Fruit fly (Drosophila melanogaster) whole organism, wandering third instar larva: ENCODE data around the gene Cyp313a3.

Source experiments
- Abd-B ChIP-seq: fragments of >200 bp; optimal IDR thresholded peaks from 2 replicates; lab custom pipeline; 2017; ENCODE audit warnings: missing biosample characterization, missing genetic modification characterization
- CG32264 ChIP-seq: fragments of 200-800 bp; sonication (Bioruptor generic); optimal IDR thresholded peaks from 2 replicates; lab custom pipeline; 2016; ENCODE audit warnings: missing biosample characterization, missing genetic modification characterization
- CG9705 ChIP-seq: fragments of 200-800 bp; sonication (Bioruptor generic); optimal IDR thresholded peaks from 2 replicates; lab custom pipeline; 2018; ENCODE audit warnings: missing biosample characterization, mild to moderate bottlenecking, missing genetic modification characterization
- CrebA ChIP-seq: fragments of 200-800 bp; sonication (Bioruptor generic); optimal IDR thresholded peaks from 2 replicates; lab custom pipeline; 2016; ENCODE audit warnings: missing biosample characterization, mild to moderate bottlenecking, missing genetic modification characterization, borderline replicate concordance
- Dfd ChIP-seq: fragments of >200 bp; optimal IDR thresholded peaks from 2 replicates; lab custom pipeline; 2017; ENCODE audit warnings: missing biosample characterization, missing genetic modification characterization
- Dif ChIP-seq: fragments of 200-275, 200-300 bp; sonication (Bioruptor generic); optimal IDR thresholded peaks from 2 replicates; lab custom pipeline; 2018; ENCODE audit warnings: missing biosample characterization, missing genetic modification characterization; ENCODE audit not compliant: partially characterized antibody
- HLH106 ChIP-seq: fragments of 200-800 bp; optimal IDR thresholded peaks from 3 replicates; lab custom pipeline; 2019; ENCODE audit warnings: missing biosample characterization, mild to moderate bottlenecking, missing genetic modification characterization, moderate library complexity
- Hnf4 ChIP-seq: fragments of 200-800 bp; sonication (Bioruptor generic); optimal IDR thresholded peaks from 2 replicates; lab custom pipeline; 2016; ENCODE audit warnings: missing biosample characterization, mild to moderate bottlenecking, missing genetic modification characterization
- Hr78 ChIP-seq: fragments of >200 bp; optimal IDR thresholded peaks from 2 replicates; lab custom pipeline; 2017; ENCODE audit warnings: missing biosample characterization, missing genetic modification characterization
- Hr83 ChIP-seq: fragments of 200-300 bp; sonication (Bioruptor generic); optimal IDR thresholded peaks from 2 replicates; lab custom pipeline; 2016; ENCODE audit warnings: missing biosample characterization, mild to moderate bottlenecking, missing genetic modification characterization, moderate library complexity; ENCODE audit not compliant: poor library complexity, severe bottlenecking
- Jra ChIP-seq: sonication (Bioruptor generic); optimal IDR thresholded peaks from 2 replicates; lab custom pipeline; 2016; ENCODE audit warnings: missing biosample characterization, missing genetic modification characterization
- Myc ChIP-seq: fragments of >200 bp; optimal IDR thresholded peaks from 2 replicates; lab custom pipeline; 2017
- N ChIP-seq: fragments of >200 bp; optimal IDR thresholded peaks from 2 replicates; lab custom pipeline; 2018; ENCODE audit warnings: missing biosample characterization, missing external identifiers, missing genetic modification characterization
- OdsH ChIP-seq: fragments of 200-800 bp; sonication (Bioruptor generic); optimal IDR thresholded peaks from 2 replicates; lab custom pipeline; 2016; ENCODE audit warnings: missing biosample characterization, mild to moderate bottlenecking, missing genetic modification characterization
- Rel ChIP-seq, 2 experiments: fragments of 200-800 bp; sonication (Bioruptor generic) in 1 of 2; optimal IDR thresholded peaks; 2 replicates in 1 of 2; 3 replicates in 1 of 2; lab custom pipeline; 2016 to 2019; ENCODE audit warnings: mild to moderate bottlenecking in 2 of 2, missing biosample characterization in 2 of 2, missing genetic modification characterization in 2 of 2, moderate library complexity in 1 of 2
- Sp1 ChIP-seq: fragments of 200-800 bp; sonication (Bioruptor generic); optimal IDR thresholded peaks from 3 replicates; lab custom pipeline; 2019; ENCODE audit warnings: missing biosample characterization, mild to moderate bottlenecking, missing genetic modification characterization, moderate library complexity
- Vsx2 ChIP-seq: fragments of 200-300, 225-300 bp; sonication (Bioruptor generic); optimal IDR thresholded peaks from 2 replicates; lab custom pipeline; 2018; ENCODE audit warnings: missing biosample characterization, missing genetic modification characterization; ENCODE audit not compliant: partially characterized antibody
- br ChIP-seq: fragments of 200-800 bp; sonication (Bioruptor generic); optimal IDR thresholded peaks from 2 replicates; lab custom pipeline; 2016; ENCODE audit warnings: missing biosample characterization, missing genetic modification characterization
- brk ChIP-seq: fragments of 200-800 bp; sonication (Bioruptor generic); optimal IDR thresholded peaks from 2 replicates; lab custom pipeline; 2016; ENCODE audit warnings: missing biosample characterization, mild to moderate bottlenecking, missing genetic modification characterization
- dl ChIP-seq, 2 experiments: fragments of 175-275, 200-275 bp in 1 of 2; fragments of 200-275 bp in 1 of 2; sonication (Bioruptor generic); optimal IDR thresholded peaks; lab custom pipeline; 2018; ENCODE audit warnings: mild to moderate bottlenecking in 2 of 2, missing biosample characterization in 2 of 2, missing genetic modification characterization in 2 of 2, moderate library complexity in 2 of 2; ENCODE audit not compliant: partially characterized antibody in 2 of 2, insufficient read depth in 1 of 2
- dmrt93B ChIP-seq: fragments of 200-800 bp; sonication (Bioruptor generic); optimal IDR thresholded peaks from 2 replicates; lab custom pipeline; 2018; ENCODE audit warnings: missing biosample characterization, mild to moderate bottlenecking, missing genetic modification characterization
- dsf ChIP-seq: sonication (Bioruptor generic); optimal IDR thresholded peaks from 2 replicates; lab custom pipeline; 2016; ENCODE audit warnings: missing biosample characterization, missing genetic modification characterization, borderline replicate concordance
- ey ChIP-seq: fragments of 200-800 bp; sonication (Bioruptor generic); optimal IDR thresholded peaks from 2 replicates; lab custom pipeline; 2016; ENCODE audit warnings: missing biosample characterization, missing genetic modification characterization
- foxo ChIP-seq, 2 experiments: fragments of 200-800 bp; sonication (Bioruptor generic); optimal IDR thresholded peaks; 2 replicates in 1 of 2; 3 replicates in 1 of 2; lab custom pipeline; 2016 to 2017; ENCODE audit warnings: missing biosample characterization in 2 of 2, missing genetic modification characterization in 2 of 2
- fru ChIP-seq: fragments of 200-800 bp; sonication (Bioruptor generic); optimal IDR thresholded peaks from 3 replicates; lab custom pipeline; 2016; ENCODE audit warnings: missing biosample characterization, mild to moderate bottlenecking, missing genetic modification characterization
- h ChIP-seq: fragments of 200-800 bp; sonication (Bioruptor generic); optimal IDR thresholded peaks from 3 replicates; lab custom pipeline; 2016; ENCODE audit warnings: missing biosample characterization, mild to moderate bottlenecking, missing genetic modification characterization
- jim ChIP-seq: fragments of 175-275, 200-325 bp; sonication (Bioruptor generic); optimal IDR thresholded peaks from 2 replicates; lab custom pipeline; 2016; ENCODE audit warnings: missing biosample characterization, mild to moderate bottlenecking, missing genetic modification characterization
- lola ChIP-seq: fragments of >200 bp; optimal IDR thresholded peaks from 2 replicates; lab custom pipeline; 2017; ENCODE audit warnings: missing biosample characterization, missing genetic modification characterization
- psq ChIP-seq: fragments of 200-800 bp; sonication (Bioruptor generic); optimal IDR thresholded peaks from 3 replicates; lab custom pipeline; 2017; ENCODE audit warnings: missing biosample characterization, mild to moderate bottlenecking, missing genetic modification characterization, moderate library complexity
- rgr ChIP-seq: fragments of 200-800 bp; sonication (Bioruptor generic); optimal IDR thresholded peaks from 3 replicates; lab custom pipeline; 2016; ENCODE audit warnings: missing biosample characterization, mild to moderate bottlenecking, missing genetic modification characterization
- sage ChIP-seq: fragments of 200-800 bp; sonication (Bioruptor generic); optimal IDR thresholded peaks from 2 replicates; lab custom pipeline; 2016; ENCODE audit warnings: missing biosample characterization, mild to moderate bottlenecking, missing genetic modification characterization
- sv ChIP-seq: fragments of 200-800 bp; sonication (Bioruptor generic); optimal IDR thresholded peaks from 3 replicates; lab custom pipeline; 2016; ENCODE audit warnings: missing biosample characterization, missing genetic modification characterization
- tai ChIP-seq: sonication (Bioruptor generic); optimal IDR thresholded peaks from 2 replicates; lab custom pipeline; 2016; ENCODE audit warnings: missing biosample characterization, missing genetic modification characterization
- usp ChIP-seq: fragments of >200 bp; optimal IDR thresholded peaks from 2 replicates; lab custom pipeline; 2017; ENCODE audit warnings: missing biosample characterization, missing genetic modification characterization
- woc ChIP-seq: sonication (Bioruptor generic); optimal IDR thresholded peaks from 2 replicates; lab custom pipeline; 2016; ENCODE audit warnings: missing biosample characterization, mild to moderate bottlenecking, missing genetic modification characterization

The Cyp313a3 gene

dm6 chr3R:12214201-12214600 is 24.9 kb downstream of the Cyp313a3 start, which contains the start of gene CG14742:
CG14742 (plus strand) TSS chr3R:12214501.
- TF ChIP-seq Rel (GFP tag; optimal IDR thresholded peaks at IDR 0.05; lab: Kevin White, UChicago) (no peak), Rel (tag; optimal IDR thresholded peaks at IDR 0.05; lab: Kevin White, UChicago) (no peak), psq (no peak)

dm6 chr3R:12211552-12211951 is 27.5 kb downstream of the Cyp313a3 start:
- TF ChIP-seq h (GFP tag; lab: Kevin White, UChicago) (no peak), foxo (GFP tag; optimal IDR thresholded peaks at IDR 0.05; lab: Kevin White, UChicago) (no peak), tai (GFP tag; lab: Kevin White, UChicago) (no peak), lola (GFP tag; lab: Kevin White, UChicago) (no peak), Sp1 (no peak), brk (GFP tag; lab: Kevin White, UChicago) (no peak), CrebA (GFP tag; lab: Kevin White, UChicago) (no peak), Dfd (GFP tag; lab: Kevin White, UChicago) (no peak), sage (no peak), Rel (GFP tag; optimal IDR thresholded peaks at IDR 0.05; lab: Kevin White, UChicago) (no peak), Rel (tag; optimal IDR thresholded peaks at IDR 0.05; lab: Kevin White, UChicago) (no peak), OdsH (no peak), rgr (GFP tag; lab: Kevin White, UChicago) (no peak), usp (no peak), Hr78 (GFP tag; lab: Kevin White, UChicago) (no peak), ey (GFP tag; lab: Kevin White, UChicago) (no peak), N (GFP tag; lab: Kevin White, UChicago) (no peak), dsf (no peak), Myc (lab: Kevin White, UChicago) (no peak), psq (no peak), dl (GFP tag; optimal IDR thresholded peaks at IDR 0.05; lab: Kevin White, UChicago; ENCODE audit: insufficient read depth in 1 of 2, partially characterized antibody in 2 of 2) (no peak)

- TF ChIP-seq ey (GFP tag; lab: Kevin White, UChicago) (no peak), CrebA (GFP tag; lab: Kevin White, UChicago) (no peak), dmrt93B (no peak), Myc (lab: Kevin White, UChicago) (no peak), lola (GFP tag; lab: Kevin White, UChicago) (no peak), Sp1 (no peak), sv (GFP tag; lab: Kevin White, UChicago) (no peak), woc (no peak), Jra (GFP tag; lab: Kevin White, UChicago) (no peak), foxo (GFP tag; optimal IDR thresholded peaks at IDR 0.05; lab: Kevin White, UChicago) (no peak), Dfd (GFP tag; lab: Kevin White, UChicago) (no peak), fru (GFP tag; lab: Kevin White, UChicago) (no peak), Hnf4 (GFP tag; lab: Kevin White, UChicago) (no peak), dsf (no peak), jim (GFP tag; lab: Kevin White, UChicago) (no peak), br (no peak), Hr78 (GFP tag; lab: Kevin White, UChicago) (no peak), OdsH (no peak)
Observed at dm6 chr3R:12210260-12210659, 28.8 kb downstream of the Cyp313a3 start, which contains the start of gene CG4830. CG4830 (minus strand) TSS chr3R:12210360.

- TF ChIP-seq Myc (lab: Kevin White, UChicago) (no peak), Rel (GFP tag; optimal IDR thresholded peaks at IDR 0.05; lab: Kevin White, UChicago) (no peak), Rel (tag; optimal IDR thresholded peaks at IDR 0.05; lab: Kevin White, UChicago) (no peak), rgr (GFP tag; lab: Kevin White, UChicago) (no peak), dl (GFP tag; optimal IDR thresholded peaks at IDR 0.05; lab: Kevin White, UChicago; ENCODE audit: insufficient read depth in 1 of 2, partially characterized antibody in 2 of 2) (no peak), lola (GFP tag; lab: Kevin White, UChicago) (no peak), tai (GFP tag; lab: Kevin White, UChicago) (no peak), HLH106 (tag; lab: Kevin White, UChicago) (no peak), Vsx2 (no peak), OdsH (no peak), dsf (no peak), Abd-B (GFP tag; lab: Kevin White, UChicago) (no peak), Dif (GFP tag; lab: Kevin White, UChicago) (no peak), CG9705 (no peak), CG32264 (GFP tag; lab: Kevin White, UChicago) (no peak), jim (GFP tag; lab: Kevin White, UChicago) (no peak), Hnf4 (GFP tag; lab: Kevin White, UChicago) (no peak), Hr83 (GFP tag; lab: Kevin White, UChicago) (no peak)
- TF ChIP-seq, all 38 proteins: peak for 0
Observed at dm6 chr3R:12197641-12198040, 41.4 kb downstream of the Cyp313a3 start, which contains the start of gene Adk1. Adk1 (plus strand) TSS chr3R:12197941.
